Worm (Caenorhabditis elegans): ENCODE data around the gene set-9.

set-9 gene

DNA sequence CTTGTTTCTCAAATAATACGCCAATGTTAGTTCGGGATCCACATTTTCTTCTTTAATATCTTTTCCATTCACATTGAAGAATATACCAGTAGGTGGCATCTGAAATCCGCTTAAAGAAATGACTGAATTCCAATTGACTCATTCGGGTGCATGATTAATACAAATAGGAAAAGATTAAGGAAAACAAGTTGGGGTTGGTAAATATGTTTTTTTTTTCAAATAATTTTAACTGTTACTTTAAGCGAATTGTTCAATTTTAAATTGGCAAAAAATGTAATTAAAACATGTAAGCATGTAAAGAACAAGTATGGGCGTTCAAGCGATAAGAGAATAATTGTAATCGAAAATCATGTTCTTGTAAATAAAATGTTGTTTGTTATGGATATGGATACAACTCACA is 23.7 kb upstream of the set-9 start, which contains the start of gene F15E6.6:
F15E6.6 (minus strand) TSS at position 101 of the 400 bp plus-strand sequence.
- TF ChIP-seq nhr-28 (tag; optimal IDR thresholded peaks at IDR 0.05) (no peak), ceh-9 (tag; optimal IDR thresholded peaks at IDR 0.05) (no peak), lin-39 (tag; optimal IDR thresholded peaks at IDR 0.05) (no peak), pqm-1 (tag; optimal IDR thresholded peaks at IDR 0.05) (no peak), nhr-43 (tag; optimal IDR thresholded peaks at IDR 0.05; ENCODE audit: poor library complexity, severe bottlenecking) (no peak), lsy-12 (tag; optimal IDR thresholded peaks at IDR 0.05) (no peak), nhr-25 (tag; optimal IDR thresholded peaks at IDR 0.05) (no peak), nhr-76 (tag; optimal IDR thresholded peaks at IDR 0.05) (no peak), egl-27 (tag; optimal IDR thresholded peaks at IDR 0.05) (no peak), elt-2 (tag; optimal IDR thresholded peaks at IDR 0.05) (no peak)

DNA sequence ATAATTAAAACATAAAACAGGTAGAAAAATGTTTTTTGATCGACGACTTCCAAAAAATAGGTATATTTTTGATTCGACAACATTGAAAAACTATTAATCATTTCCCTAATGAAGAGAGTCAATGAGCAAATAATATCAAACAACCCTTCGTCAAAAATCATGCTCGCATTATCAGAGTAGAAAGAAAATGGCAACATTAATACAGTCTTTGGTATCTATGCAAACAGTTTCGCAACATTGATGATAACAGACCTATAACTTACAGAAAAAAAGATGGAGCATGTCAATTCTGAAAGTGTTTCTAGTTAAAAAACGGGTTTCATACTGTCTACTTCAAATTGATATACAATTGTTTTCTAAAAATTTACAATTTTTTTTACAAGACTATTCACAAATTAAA is 22.7 kb upstream of the set-9 start:
- TF ChIP-seq pqm-1 (tag; optimal IDR thresholded peaks at IDR 0.05): peak; percentile 48
- no peak for TF ChIP-seq aly-2 (tag; optimal IDR thresholded peaks at IDR 0.05)
- TF ChIP-seq elt-2 (tag; optimal IDR thresholded peaks at IDR 0.05): peak; percentile 64
- TF ChIP-seq nhr-76 (tag; optimal IDR thresholded peaks at IDR 0.05): no peak

DNA sequence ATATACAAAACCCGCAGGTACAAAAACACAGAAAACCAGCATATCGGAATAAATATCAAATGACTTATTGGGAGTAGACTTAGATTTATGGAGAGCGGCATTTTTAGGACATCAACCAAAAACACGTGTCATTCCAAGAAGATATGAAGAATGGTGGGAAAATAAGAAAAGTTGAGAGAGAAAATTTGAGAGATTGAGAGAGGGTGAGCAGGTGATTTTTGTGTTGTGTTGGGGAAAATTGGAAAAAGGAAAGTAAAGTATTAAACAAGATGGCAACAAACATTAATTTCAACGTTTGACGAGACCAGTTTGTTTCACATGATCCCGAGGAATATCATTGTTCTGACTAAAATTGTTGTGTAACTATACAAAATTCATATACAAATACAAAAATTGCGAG is 19.4 kb upstream of the set-9 start, which contains the start of gene srv-4:
srv-4 (minus strand) TSS at position 101 of the 400 bp plus-strand sequence.
- TF ChIP-seq nhr-23 (tag; optimal IDR thresholded peaks at IDR 0.05) (no peak), tbx-2 (tag; optimal IDR thresholded peaks at IDR 0.05) (no peak), ceh-9 (tag; optimal IDR thresholded peaks at IDR 0.05) (no peak), nhr-67 (tag; optimal IDR thresholded peaks at IDR 0.05) (no peak), ama-1 (optimal IDR thresholded peaks at IDR 0.05) (no peak), nhr-28 (tag; optimal IDR thresholded peaks at IDR 0.05) (no peak), nhr-25 (tag; optimal IDR thresholded peaks at IDR 0.05) (no peak), jun-1 (tag; optimal IDR thresholded peaks at IDR 0.05) (no peak), elt-1 (tag; optimal IDR thresholded peaks at IDR 0.05) (no peak), fkh-10 (GFP tag; optimal IDR thresholded peaks at IDR 0.05) (no peak), egl-5 (tag; optimal IDR thresholded peaks at IDR 0.05) (no peak), ZK546.5 (tag; optimal IDR thresholded peaks at IDR 0.05) (no peak), nhr-11 (tag; optimal IDR thresholded peaks at IDR 0.05) (no peak), elt-2 (tag; optimal IDR thresholded peaks at IDR 0.05) (no peak), lsy-12 (tag; optimal IDR thresholded peaks at IDR 0.05) (no peak)

DNA sequence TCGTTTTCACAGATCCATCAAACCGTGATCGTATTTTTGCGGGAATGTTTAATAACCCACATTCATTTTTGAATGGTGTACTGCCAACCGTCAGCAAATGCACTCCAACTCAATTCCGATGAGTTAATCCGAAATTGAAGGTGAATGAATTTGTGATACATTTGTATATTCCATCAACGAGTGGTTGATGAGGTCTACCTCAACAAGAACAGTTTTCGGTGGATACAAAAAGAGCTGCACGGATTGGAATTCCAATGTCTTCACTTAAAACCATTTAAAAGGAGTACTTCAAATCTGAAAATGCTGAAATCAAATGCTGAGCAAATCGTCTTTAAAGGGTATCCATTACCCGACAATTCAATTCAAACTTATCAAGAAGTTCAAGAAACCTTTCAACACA is 18.4 kb upstream of the set-9 start, which contains the start of gene F15E6.5:
F15E6.5 (plus strand) TSS at position 301 of the 400 bp plus-strand sequence.
- TF ChIP-seq lsy-12 (tag; optimal IDR thresholded peaks at IDR 0.05) (no peak), mml-1 (tag; optimal IDR thresholded peaks at IDR 0.05) (no peak), nhr-77 (tag; optimal IDR thresholded peaks at IDR 0.05) (no peak), elt-3 (tag; optimal IDR thresholded peaks at IDR 0.05) (no peak), nhr-43 (tag; optimal IDR thresholded peaks at IDR 0.05; ENCODE audit: poor library complexity, severe bottlenecking) (no peak), zag-1 (tag; optimal IDR thresholded peaks at IDR 0.05) (no peak), eor-1 (tag; optimal IDR thresholded peaks at IDR 0.05) (no peak), ztf-4 (tag; optimal IDR thresholded peaks at IDR 0.05) (no peak), ZK546.5 (tag; optimal IDR thresholded peaks at IDR 0.05) (no peak), jun-1 (tag; optimal IDR thresholded peaks at IDR 0.05) (no peak), ceh-9 (tag; optimal IDR thresholded peaks at IDR 0.05) (no peak), daf-12 (tag; optimal IDR thresholded peaks at IDR 0.05) (no peak), nhr-76 (tag; optimal IDR thresholded peaks at IDR 0.05) (no peak), ama-1 (optimal IDR thresholded peaks at IDR 0.05) (no peak), ceh-16 (tag; optimal IDR thresholded peaks at IDR 0.05) (no peak), egl-27 (tag; optimal IDR thresholded peaks at IDR 0.05) (no peak)

DNA sequence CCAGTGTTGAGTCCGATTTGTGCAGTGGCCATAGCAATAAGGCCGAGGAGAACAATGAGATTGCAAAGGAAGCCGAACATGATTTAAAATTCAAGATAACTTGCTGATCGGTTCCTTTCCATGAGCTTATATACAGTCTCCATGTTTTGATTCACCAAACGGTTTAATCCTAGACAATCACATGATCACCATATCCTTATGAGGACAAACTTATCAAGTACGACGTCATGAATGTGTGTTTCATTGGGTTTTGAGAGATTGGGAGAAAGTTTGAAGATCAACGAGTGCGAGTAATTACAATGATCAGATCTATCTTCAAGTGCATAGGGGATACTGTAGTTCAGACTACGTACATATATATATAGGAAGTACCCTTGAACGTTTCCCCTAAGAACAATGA is 17.2 kb upstream of the set-9 start, which contains the start of gene dct-7:
dct-7 (minus strand) TSS at position 101 of the 400 bp plus-strand sequence.
- peak; percentile 30 for TF ChIP-seq nhr-43 (tag; optimal IDR thresholded peaks at IDR 0.05; ENCODE audit: poor library complexity, severe bottlenecking)
- TF ChIP-seq ztf-11 (tag; optimal IDR thresholded peaks at IDR 0.05): no peak

DNA sequence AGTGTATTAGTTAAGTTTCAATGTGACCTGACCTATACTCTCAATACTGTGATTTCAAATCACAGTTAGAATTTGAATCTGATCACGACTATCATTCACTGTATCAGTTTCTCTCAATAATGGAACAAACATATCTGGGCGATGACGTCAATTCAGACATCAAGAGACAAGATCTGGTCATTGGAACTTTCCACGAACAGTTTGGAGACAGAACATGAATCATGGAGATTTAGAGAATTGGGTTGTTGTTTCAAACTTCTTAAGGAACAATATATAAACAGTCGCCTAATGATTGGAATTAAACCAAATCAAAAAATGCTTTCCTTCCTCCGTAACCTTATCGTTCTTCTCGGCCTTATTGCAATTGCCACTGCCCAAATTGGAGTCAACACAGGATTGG is 16.5 kb upstream of the set-9 start, which contains the start of gene F15E6.4:
F15E6.4 (plus strand) TSS at position 301 of the 400 bp plus-strand sequence.
- TF ChIP-seq fkh-10 (GFP tag; optimal IDR thresholded peaks at IDR 0.05) (no peak), skn-1 (tag; optimal IDR thresholded peaks at IDR 0.05) (no peak), nhr-237 (tag; optimal IDR thresholded peaks at IDR 0.05) (no peak), nhr-11 (tag; optimal IDR thresholded peaks at IDR 0.05) (no peak)

Measured in whole organism, L3 larva.